Fruit fly (Drosophila melanogaster) whole organism, embryonic: ENCODE results near the gene mv.

Experiments used
- Awh ChIP-seq: fragments of 200-800 bp; sonication (Bioruptor generic); IDR thresholded peaks from 2 replicates; pipeline ENCODE4, ENCODE4 v1.3.6; 2022; ENCODE audit warnings: missing biosample characterization, missing genetic modification characterization
- CG11504 ChIP-seq: fragments of 200-800 bp; sonication (Bioruptor generic); optimal IDR thresholded peaks from 3 replicates; lab custom pipeline; 2019; ENCODE audit warnings: missing biosample characterization, mild to moderate bottlenecking, missing genetic modification characterization, moderate library complexity
- CG12219 ChIP-seq: fragments of 200-800 bp; sonication (Bioruptor generic); optimal IDR thresholded peaks from 3 replicates; lab custom pipeline; 2018; ENCODE audit warnings: missing biosample characterization, mild to moderate bottlenecking, missing genetic modification characterization
- CG12744 ChIP-seq: fragments of 200-800 bp; sonication (Bioruptor generic); optimal IDR thresholded peaks from 2 replicates; lab custom pipeline; 2016; ENCODE audit warnings: missing biosample characterization, missing genetic modification characterization
- CG1603 ChIP-seq: fragments of 200-800 bp; sonication (Bioruptor generic); optimal IDR thresholded peaks from 2 replicates; lab custom pipeline; 2019; ENCODE audit warnings: missing biosample characterization, mild to moderate bottlenecking, missing genetic modification characterization, moderate library complexity
- CG17912 ChIP-seq: fragments of 200-800 bp; sonication (Bioruptor generic); optimal IDR thresholded peaks from 2 replicates; lab custom pipeline; 2018; ENCODE audit warnings: missing biosample characterization, mild to moderate bottlenecking, missing genetic modification characterization
- CG30403 ChIP-seq: fragments of 200-800 bp; sonication (Bioruptor generic); optimal IDR thresholded peaks from 3 replicates; lab custom pipeline; 2016; ENCODE audit warnings: missing biosample characterization, missing genetic modification characterization
- CG32772 ChIP-seq: fragments of 200-800 bp; sonication (Bioruptor generic); IDR thresholded peaks from 2 replicates; pipeline ENCODE4 v1.3.6; 2022; ENCODE audit warnings: missing biosample characterization, missing genetic modification characterization
- CG33557 ChIP-seq: fragments of 200-800 bp; sonication (Bioruptor generic); optimal IDR thresholded peaks from 2 replicates; lab custom pipeline; 2019; ENCODE audit warnings: missing biosample characterization, mild to moderate bottlenecking, missing genetic modification characterization, moderate library complexity
- CG34422 ChIP-seq: fragments of 200-800 bp; sonication (Bioruptor generic); IDR thresholded peaks from 3 replicates; pipeline ENCODE4 v1.3.6; 2022; ENCODE audit warnings: missing biosample characterization, missing genetic modification characterization
- CG42726 ChIP-seq: fragments of 200-800 bp; sonication (Bioruptor generic); IDR thresholded peaks from 2 replicates; pipeline ENCODE4 v1.3.6; 2022; ENCODE audit warnings: missing biosample characterization, missing genetic modification characterization; ENCODE audit not compliant: partially characterized antibody
- CG4404 ChIP-seq: fragments of 200-800 bp; sonication (Bioruptor generic); IDR thresholded peaks from 2 replicates; pipeline ENCODE4 v1.3.6; 2022; ENCODE audit warnings: missing biosample characterization, missing genetic modification characterization
- CG6254 ChIP-seq: fragments of 200-800 bp; sonication (Bioruptor generic); optimal IDR thresholded peaks from 3 replicates; lab custom pipeline; 2017; ENCODE audit warnings: mild to moderate bottlenecking, missing biosample characterization, missing genetic modification reagents, missing genetic modification characterization
- CG6791 ChIP-seq: fragments of 200-800 bp; sonication (Bioruptor generic); IDR thresholded peaks from 3 replicates; pipeline ENCODE4 v1.3.6; 2022; ENCODE audit warnings: missing biosample characterization, missing genetic modification characterization; ENCODE audit not compliant: partially characterized antibody
- CG8089 ChIP-seq: fragments of 200-800 bp; sonication (Bioruptor generic); optimal IDR thresholded peaks from 3 replicates; lab custom pipeline; 2016; ENCODE audit warnings: missing biosample characterization, missing genetic modification characterization
- CG9609 ChIP-seq: fragments of 200-800 bp; sonication (Bioruptor generic); optimal IDR thresholded peaks from 3 replicates; lab custom pipeline; 2016; ENCODE audit warnings: missing biosample characterization, missing genetic modification characterization
- D ChIP-seq, 2 experiments: fragments of 200-800 bp in 1 of 2; fragments of >200 bp in 1 of 2; sonication (Bioruptor generic) in 1 of 2; optimal IDR thresholded peaks; 2 replicates in 1 of 2; 3 replicates in 1 of 2; lab custom pipeline; 2017; ENCODE audit warnings: mild to moderate bottlenecking in 1 of 2, missing biosample characterization in 1 of 2, missing genetic modification characterization in 1 of 2, missing genetic modification reagents in 1 of 2
- Dip2 ChIP-seq: fragments of 200-800 bp; sonication (Bioruptor generic); IDR thresholded peaks from 2 replicates; pipeline ENCODE4 v1.3.6; 2022; ENCODE audit warnings: missing biosample characterization, missing genetic modification characterization
- Doc3 ChIP-seq: fragments of 200-800 bp; sonication (Bioruptor generic); IDR thresholded peaks from 3 replicates; pipeline ENCODE4 v1.3.6; 2022; ENCODE audit warnings: missing biosample characterization, missing genetic modification characterization; ENCODE audit not compliant: partially characterized antibody
- Fer2 ChIP-seq: fragments of 200-800 bp; sonication (Bioruptor generic); optimal IDR thresholded peaks from 2 replicates; lab custom pipeline; 2018; ENCODE audit warnings: missing biosample characterization, mild to moderate bottlenecking, missing genetic modification characterization, moderate library complexity
- Fer3 ChIP-seq: fragments of 200-800 bp; sonication (Bioruptor generic); optimal IDR thresholded peaks from 2 replicates; lab custom pipeline; 2018; ENCODE audit warnings: missing biosample characterization, mild to moderate bottlenecking, missing genetic modification characterization, moderate library complexity
- Hmx ChIP-seq: fragments of 200-800 bp; sonication (Bioruptor generic); optimal IDR thresholded peaks from 2 replicates; lab custom pipeline; 2016; ENCODE audit warnings: missing biosample characterization, missing genetic modification characterization
- Hr3 ChIP-seq: fragments of 200-800 bp; sonication (Bioruptor generic); optimal IDR thresholded peaks from 3 replicates; lab custom pipeline; 2016; ENCODE audit warnings: missing biosample characterization, missing genetic modification characterization
- Hr51 ChIP-seq, 2 experiments: fragments of 200-800 bp; sonication (Bioruptor generic); optimal IDR thresholded peaks; 2 replicates in 1 of 2; 3 replicates in 1 of 2; lab custom pipeline; 2016 to 2018; ENCODE audit warnings: missing biosample characterization in 2 of 2, missing genetic modification characterization in 2 of 2, mild to moderate bottlenecking in 1 of 2, moderate library complexity in 1 of 2
- Lpt ChIP-seq: fragments of >200 bp; optimal IDR thresholded peaks from 2 replicates; lab custom pipeline; 2018; ENCODE audit warnings: missing biosample characterization, missing genetic modification characterization
- Mad ChIP-seq: fragments of 200-800 bp; sonication (Bioruptor generic); optimal IDR thresholded peaks from 2 replicates; lab custom pipeline; 2016; ENCODE audit warnings: missing biosample characterization, missing genetic modification characterization
- Nf-YB ChIP-seq: fragments of 200-800 bp; sonication (Bioruptor generic); optimal IDR thresholded peaks from 3 replicates; lab custom pipeline; 2019; ENCODE audit warnings: missing biosample characterization, mild to moderate bottlenecking, missing genetic modification characterization, moderate library complexity
- Six4 ChIP-seq: fragments of 200-800 bp; sonication (Bioruptor generic); optimal IDR thresholded peaks from 2 replicates; lab custom pipeline; 2016; ENCODE audit warnings: missing biosample characterization, missing genetic modification characterization
- ac ChIP-seq: fragments of 200-800 bp; sonication (Bioruptor generic); optimal IDR thresholded peaks from 3 replicates; lab custom pipeline; 2017; ENCODE audit warnings: missing biosample characterization, mild to moderate bottlenecking, missing genetic modification characterization
- al ChIP-seq: fragments of 200-800 bp; sonication (Bioruptor generic); IDR thresholded peaks from 2 replicates; pipeline ENCODE4 v1.3.6; 2022; ENCODE audit warnings: missing biosample characterization, missing genetic modification characterization
- cato ChIP-seq: fragments of 200-800 bp; sonication (Bioruptor generic); optimal IDR thresholded peaks from 2 replicates; lab custom pipeline; 2016; ENCODE audit warnings: missing biosample characterization, missing genetic modification characterization, borderline replicate concordance
- grau ChIP-seq: fragments of 200-800 bp; optimal IDR thresholded peaks from 3 replicates; lab custom pipeline; 2019; ENCODE audit warnings: missing biosample characterization, mild to moderate bottlenecking, missing genetic modification characterization, moderate library complexity
- jigr1 ChIP-seq: fragments of 200-800 bp; sonication (Bioruptor generic); IDR thresholded peaks from 3 replicates; pipeline ENCODE4 v1.3.6; 2022; ENCODE audit warnings: missing biosample characterization, missing genetic modification characterization
- lab ChIP-seq: fragments of 200-800 bp; sonication (Bioruptor generic); optimal IDR thresholded peaks from 3 replicates; lab custom pipeline; 2017; ENCODE audit warnings: missing biosample characterization, missing genetic modification characterization, mild to moderate bottlenecking, moderate library complexity, missing genetic modification reagents
- nau ChIP-seq: fragments of 200-800 bp; sonication (Bioruptor generic); optimal IDR thresholded peaks from 3 replicates; lab custom pipeline; 2017; ENCODE audit warnings: missing biosample characterization, mild to moderate bottlenecking, missing genetic modification characterization, missing genetic modification reagents
- oc ChIP-seq: fragments of 200-800 bp; sonication (Bioruptor generic); optimal IDR thresholded peaks from 2 replicates; lab custom pipeline; 2018; ENCODE audit warnings: missing biosample characterization, mild to moderate bottlenecking, missing genetic modification characterization, moderate library complexity
- pnt ChIP-seq: fragments of 200-800 bp; sonication (Bioruptor generic); optimal IDR thresholded peaks from 3 replicates; lab custom pipeline; 2016; ENCODE audit warnings: missing biosample characterization, missing genetic modification characterization
- pros ChIP-seq: fragments of 200-800 bp; sonication (Bioruptor generic); optimal IDR thresholded peaks from 3 replicates; lab custom pipeline; 2019; ENCODE audit warnings: missing biosample characterization, mild to moderate bottlenecking, missing genetic modification characterization, moderate library complexity
- psq ChIP-seq: fragments of 200-800 bp; sonication (Bioruptor generic); optimal IDR thresholded peaks from 2 replicates; lab custom pipeline; 2017; ENCODE audit warnings: missing biosample characterization, missing genetic modification characterization
- repo ChIP-seq: fragments of 200-800 bp; sonication (Bioruptor generic); optimal IDR thresholded peaks from 2 replicates; lab custom pipeline; 2016; ENCODE audit warnings: missing biosample characterization, missing genetic modification characterization
- sens ChIP-seq: fragments of 200-800 bp; sonication (Bioruptor generic); peaks from one replicate; lab custom pipeline; 2016; ENCODE audit warnings: missing biosample characterization, missing genetic modification characterization
- sima ChIP-seq: fragments of 200-800 bp; sonication (Bioruptor generic); optimal IDR thresholded peaks from 2 replicates; lab custom pipeline; 2016; ENCODE audit warnings: missing biosample characterization, missing genetic modification characterization
- sisA ChIP-seq: fragments of 200-800 bp; sonication (Bioruptor generic); IDR thresholded peaks from 2 replicates; pipeline ENCODE4 v1.3.6; 2022; ENCODE audit warnings: missing biosample characterization, missing genetic modification characterization
- so ChIP-seq: fragments of 200-800 bp; sonication (Bioruptor generic); IDR thresholded peaks from 3 replicates; pipeline ENCODE4 v1.3.6; 2022; ENCODE audit warnings: missing biosample characterization, missing genetic modification characterization
- sob ChIP-seq: fragments of 200-800 bp; sonication (Bioruptor generic); IDR thresholded peaks from 2 replicates; pipeline ENCODE4 v1.3.6; 2022; ENCODE audit warnings: missing biosample characterization, missing genetic modification characterization
- ssp ChIP-seq: fragments of 200-800 bp; sonication (Bioruptor generic); IDR thresholded peaks from 2 replicates; pipeline ENCODE4 v1.3.6; 2022; ENCODE audit warnings: missing biosample characterization, missing genetic modification characterization
- ttk ChIP-seq: fragments of 200-800 bp; sonication (Bioruptor generic); IDR thresholded peaks from 2 replicates; pipeline ENCODE4 v2.1.2; 2022; ENCODE audit warnings: missing biosample characterization, missing genetic modification characterization
- wek ChIP-seq: fragments of 200-800 bp; sonication (Bioruptor generic); optimal IDR thresholded peaks from 3 replicates; lab custom pipeline; 2018; ENCODE audit warnings: missing biosample characterization, mild to moderate bottlenecking, missing genetic modification characterization, moderate library complexity
- wor ChIP-seq: fragments of 200-800 bp; sonication (Bioruptor generic); IDR thresholded peaks from 2 replicates; pipeline ENCODE4 v1.3.6; 2022; ENCODE audit warnings: missing biosample characterization, missing genetic modification characterization

The mv gene

dm6 chr3L:1969539-1970337, 5.8 kb upstream of the mv start, which contains the start of gene CG1927 (continued):
- TF ChIP-seq jigr1 (GFP tag; lab: Robert Waterston, UW): no peak
- no peak for TF ChIP-seq pnt (GFP tag; lab: Kevin White, UChicago)
- no peak for TF ChIP-seq sisA (GFP tag; lab: Robert Waterston, UW)
- no peak for TF ChIP-seq CG9609
- TF ChIP-seq Hr3 (GFP tag; lab: Kevin White, UChicago): no peak
- TF ChIP-seq CG1603 (tag; lab: Kevin White, UChicago): no peak
- no peak for TF ChIP-seq CG30403
- TF ChIP-seq repo (GFP tag; lab: Kevin White, UChicago): no peak
- no peak for TF ChIP-seq Fer2 (tag; lab: Kevin White, UChicago)
- TF ChIP-seq CG6254 (GFP tag; lab: Kevin White, UChicago): no peak
- no peak for TF ChIP-seq al (GFP tag; lab: Robert Waterston, UW)
- no peak for TF ChIP-seq Doc3 (GFP tag; lab: Robert Waterston, UW)
- TF ChIP-seq oc: no peak
- TF ChIP-seq so (GFP tag; lab: Robert Waterston, UW): no peak; the same call in 2 of the 3 replicates
- TF ChIP-seq sens: no peak
- no peak for TF ChIP-seq Six4 (GFP tag; lab: Kevin White, UChicago)
- TF ChIP-seq Fer3 (tag; lab: Kevin White, UChicago): peak; percentile 15
- TF ChIP-seq CG12744 (GFP tag; lab: Kevin White, UChicago): no peak
- TF ChIP-seq nau (GFP tag; lab: Kevin White, UChicago): no peak
- TF ChIP-seq Hr51 (GFP tag; optimal IDR thresholded peaks at IDR 0.05; lab: Kevin White, UChicago): no peak
- TF ChIP-seq Hmx (GFP tag; lab: Kevin White, UChicago): no peak
- no peak for TF ChIP-seq ssp (GFP tag; lab: Robert Waterston, UW)
- no peak for TF ChIP-seq ttk (GFP tag; lab: Robert Waterston, UW)
- no peak for TF ChIP-seq psq (GFP tag; lab: Kevin White, UChicago)
- TF ChIP-seq CG11504 (tag; lab: Kevin White, UChicago): no peak
- no peak for TF ChIP-seq CG6791 (GFP tag; lab: Robert Waterston, UW)
- no peak for TF ChIP-seq CG33557 (GFP tag; lab: Kevin White, UChicago)
- peak; percentile 68 for TF ChIP-seq CG42726
- no peak for TF ChIP-seq grau (tag; lab: Kevin White, UChicago)
- no peak for TF ChIP-seq wor (GFP tag; lab: Robert Waterston, UW)
- TF ChIP-seq CG8089 (GFP tag; lab: Kevin White, UChicago): no peak
- no peak for TF ChIP-seq Lpt (GFP tag; lab: Kevin White, UChicago)
- no peak for TF ChIP-seq Dip2 (GFP tag; lab: Robert Waterston, UW)
- TF ChIP-seq D (optimal IDR thresholded peaks at IDR 0.05; lab: Kevin White, UChicago): no peak
- no peak for TF ChIP-seq D (GFP tag; optimal IDR thresholded peaks at IDR 0.05; lab: Kevin White, UChicago)
- no peak for TF ChIP-seq sima (GFP tag; lab: Kevin White, UChicago)
- no peak for TF ChIP-seq cato (GFP tag; lab: Kevin White, UChicago)
- TF ChIP-seq CG12219 (GFP tag; lab: Kevin White, UChicago): no peak
- no peak for TF ChIP-seq Nf-YB (GFP tag; lab: Kevin White, UChicago)
- peak; percentile 24 for TF ChIP-seq CG17912
- TF ChIP-seq CG32772 (GFP tag; lab: Robert Waterston, UW): no peak
- TF ChIP-seq lab: no peak
- no peak for TF ChIP-seq Mad (GFP tag; lab: Kevin White, UChicago)
- TF ChIP-seq pros (GFP tag; lab: Kevin White, UChicago): no peak
- TF ChIP-seq CG34422 (GFP tag; lab: Robert Waterston, UW): peak; percentile 49; the same call in 1 of the 3 replicates
- no peak for TF ChIP-seq ac (GFP tag; lab: Kevin White, UChicago)
- TF ChIP-seq sob: 0 out of 2 replicates have a peak, but pooled peaks have one; percentile 24
- TF ChIP-seq wek: no peak
- TF ChIP-seq CG4404 (GFP tag; lab: Robert Waterston, UW): no peak
- no peak for TF ChIP-seq Awh (GFP tag; lab: Robert Waterston, UW)
